Fruit fly (Drosophila melanogaster) S2 (cell line): Measurements from ENCODE around the gene CG13069.

Source experiments
- CG8478 ChIP-seq: fragments of >200 bp; optimal IDR thresholded peaks from 2 replicates; lab custom pipeline; 2018
- CTCF ChIP-seq, 2 experiments: fragments of >200 bp; optimal IDR thresholded peaks; 2 replicates each; lab custom pipeline; 2018

- TF ChIP-seq CG8478, result no peak
- TF ChIP-seq CTCF (optimal IDR thresholded peaks at IDR 0.05; lab: Kevin White, UChicago), result no peak
These were observed 5.6 kb upstream of the CG13069 start, which contains the start of gene CG13053 for dm6 chr3L:16259552-16259951.
